Fruit fly (Drosophila melanogaster): Measurements from ENCODE around the gene eIF5B.

eIF5B gene

dm6 chr3L:3460402-3461027, at the start of gene eIF5B (continued):
- TF ChIP-seq Atf-2 (GFP tag; optimal IDR thresholded peaks at IDR 0.05) (peak; percentile 33), crol (GFP tag; IDR thresholded peaks at IDR 0.05) (peak; percentile 92), CG4617 (GFP tag; optimal IDR thresholded peaks at IDR 0.05; ENCODE audit: borderline replicate concordance) (peak; percentile 52), CG42726 (GFP tag; IDR thresholded peaks at IDR 0.05; ENCODE audit: partially characterized antibody) (no peak), z (GFP tag; IDR thresholded peaks at IDR 0.05) (no peak), caup (GFP tag; optimal IDR thresholded peaks at IDR 0.05; ENCODE audit: severe bottlenecking) (peak; percentile 67), CG5953 (GFP tag; IDR thresholded peaks at IDR 0.05) (peak; percentile 66), CG11696 (GFP tag; IDR thresholded peaks at IDR 0.05) (peak; percentile 51; the same call in 1 of the 2 replicates), toy (GFP tag; IDR thresholded peaks at IDR 0.05) (no peak), sisA (GFP tag; IDR thresholded peaks at IDR 0.05) (peak; percentile 85), Blimp-1 (GFP tag; optimal IDR thresholded peaks at IDR 0.05) (peak; percentile 52), btn (GFP tag; optimal IDR thresholded peaks at IDR 0.05) (no peak), CG34422 (GFP tag; IDR thresholded peaks at IDR 0.05) (peak; percentile 70), CG11504 (tag; optimal IDR thresholded peaks at IDR 0.05) (peak; percentile 73), stwl (tag; optimal IDR thresholded peaks at IDR 0.05) (peak; percentile 19), CG6765 (GFP tag; optimal IDR thresholded peaks at IDR 0.05) (no peak), ci (GFP tag; IDR thresholded peaks at IDR 0.05) (peak; percentile 87), CG15479 (GFP tag; optimal IDR thresholded peaks at IDR 0.05) (no peak), CG9215 (GFP tag; IDR thresholded peaks at IDR 0.05) (peak; percentile 87), CG16813 (GFP tag; IDR thresholded peaks at IDR 0.05; ENCODE audit: partially characterized antibody) (no peak), chn (GFP tag; optimal IDR thresholded peaks at IDR 0.05) (peak; percentile 81), Spps (tag; optimal IDR thresholded peaks at IDR 0.05) (peak; percentile 21), CG15011 (GFP tag; optimal IDR thresholded peaks at IDR 0.05) (peak; percentile 43), Elba2 (GFP tag; optimal IDR thresholded peaks at IDR 0.05) (peak; percentile 61), CG11723 (GFP tag; optimal IDR thresholded peaks at IDR 0.05) (peak; percentile 72), Abd-B (GFP tag; optimal IDR thresholded peaks at IDR 0.05) (peak; percentile 82), HLH3B (GFP tag; IDR thresholded peaks at IDR 0.05) (peak; percentile 72; the same call in 1 of the 2 replicates), sqz (GFP tag; optimal IDR thresholded peaks at IDR 0.05) (no peak), wdn (GFP tag; IDR thresholded peaks at IDR 0.05) (peak; percentile 79), YL-1 (GFP tag; optimal IDR thresholded peaks at IDR 0.05) (peak; percentile 58), CG1529 (GFP tag; optimal IDR thresholded peaks at IDR 0.05) (peak; percentile 70), lilli (GFP tag; optimal IDR thresholded peaks at IDR 0.05) (peak; percentile 69), trem (tag; optimal IDR thresholded peaks at IDR 0.05) (peak; percentile 33), CG8281 (tag; optimal IDR thresholded peaks at IDR 0.05) (peak; percentile 48), corto (GFP tag; optimal IDR thresholded peaks at IDR 0.05) (peak; percentile 6), CG10274 (GFP tag; optimal IDR thresholded peaks at IDR 0.05) (peak; percentile 57), wek (GFP tag; optimal IDR thresholded peaks at IDR 0.05) (peak; percentile 3), CG31365 (tag; optimal IDR thresholded peaks at IDR 0.05) (no peak), gsb-n (tag; optimal IDR thresholded peaks at IDR 0.05) (peak; percentile 61), CG3407 (GFP tag; optimal IDR thresholded peaks at IDR 0.05) (peak; percentile 38), phol (tag; optimal IDR thresholded peaks at IDR 0.05) (peak; percentile 81), CG15514 (GFP tag; optimal IDR thresholded peaks at IDR 0.05) (peak; percentile 57), Dad (GFP tag; optimal IDR thresholded peaks at IDR 0.05) (peak; percentile 38), Stat92E (GFP tag; optimal IDR thresholded peaks at IDR 0.05) (peak in 1 of 3 experiments; percentile 58), sc (optimal IDR thresholded peaks at IDR 0.05) (no peak), sc (GFP tag; optimal IDR thresholded peaks at IDR 0.05) (peak; percentile 69), rib (GFP tag; IDR thresholded peaks at IDR 0.05) (peak; percentile 65), seq (GFP tag; IDR thresholded peaks at IDR 0.05) (peak; percentile 85), CG1602 (GFP tag; optimal IDR thresholded peaks at IDR 0.05) (peak; percentile 88)
